Fruit fly (Drosophila melanogaster): ENCODE measurements around the gene CG18549.
A peak's percentile ranks its signal among the peaks of the same experiment; 100 is the strongest.

CG18549 gene

DNA sequence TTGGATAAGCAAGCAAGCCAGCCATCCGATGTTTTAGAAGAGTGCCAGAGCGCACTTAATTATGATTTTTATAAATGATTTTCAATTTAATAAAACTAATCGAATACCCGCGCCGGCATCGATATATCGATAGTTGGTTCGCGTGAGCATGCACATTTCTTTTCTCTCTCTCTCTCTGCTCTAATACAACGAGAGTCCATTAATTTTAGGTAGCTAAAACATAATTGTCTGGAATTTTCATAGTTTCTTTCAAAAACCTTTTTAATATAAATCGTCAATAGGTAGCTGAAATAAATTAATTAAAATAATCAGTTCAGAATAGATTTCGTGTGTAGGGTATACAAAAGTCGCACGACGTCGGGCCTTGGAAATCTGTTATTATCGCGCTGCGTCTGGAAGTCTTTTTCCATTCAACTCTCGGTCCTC, at the start of gene CG18549 (continued):
- TF ChIP-seq bsh (GFP tag; optimal IDR thresholded peaks at IDR 0.05) (peak; percentile 100), pb (GFP tag; optimal IDR thresholded peaks at IDR 0.05) (peak; percentile 98), vfl (GFP tag; optimal IDR thresholded peaks at IDR 0.05) (peak; percentile 99), pho (GFP tag; optimal IDR thresholded peaks at IDR 0.05) (peak; percentile 99), CG10147 (GFP tag; optimal IDR thresholded peaks at IDR 0.05) (peak; percentile 100), CG7928 (GFP tag; optimal IDR thresholded peaks at IDR 0.05) (peak; percentile 85), CG10267 (tag; optimal IDR thresholded peaks at IDR 0.05) (peak; percentile 100), CG6254 (GFP tag; optimal IDR thresholded peaks at IDR 0.05) (peak; percentile 98), CG6683 (GFP tag; optimal IDR thresholded peaks at IDR 0.05) (peak; percentile 99), fd64A (GFP tag; optimal IDR thresholded peaks at IDR 0.05) (peak; percentile 100), caup (GFP tag; optimal IDR thresholded peaks at IDR 0.05; ENCODE audit: severe bottlenecking) (peak; percentile 100), chm (GFP tag; IDR thresholded peaks at IDR 0.05) (peak; percentile 100), al (GFP tag; IDR thresholded peaks at IDR 0.05) (peak; percentile 99), CG12071 (GFP tag; optimal IDR thresholded peaks at IDR 0.05) (peak; percentile 99), ken (GFP tag; IDR thresholded peaks at IDR 0.05) (peak; percentile 100), hb (GFP tag; IDR thresholded peaks at IDR 0.05; ENCODE audit: partially characterized antibody) (peak; percentile 72; the same call in 2 of the 3 replicates), Blimp-1 (GFP tag; optimal IDR thresholded peaks at IDR 0.05) (peak; percentile 99), dan (GFP tag; IDR thresholded peaks at IDR 0.05) (peak; percentile 97), vnd (GFP tag; IDR thresholded peaks at IDR 0.05; ENCODE audit: partially characterized antibody) (peak; percentile 65), CG17328 (GFP tag; IDR thresholded peaks at IDR 0.05) (peak; percentile 100), CG15011 (GFP tag; optimal IDR thresholded peaks at IDR 0.05) (peak; percentile 99), CG5180 (GFP tag; optimal IDR thresholded peaks at IDR 0.05) (peak; percentile 95), zen (tag; optimal IDR thresholded peaks at IDR 0.05) (peak; percentile 100), HLHmδ (GFP tag; optimal IDR thresholded peaks at IDR 0.05) (no peak), CG13287 (GFP tag; IDR thresholded peaks at IDR 0.05; ENCODE audit: partially characterized antibody) (peak; percentile 88), CG10654 (GFP tag; optimal IDR thresholded peaks at IDR 0.05) (peak; percentile 100), Dp (GFP tag; optimal IDR thresholded peaks at IDR 0.05) (peak; percentile 96), Dad (GFP tag; optimal IDR thresholded peaks at IDR 0.05) (peak; percentile 99), NC2α (GFP tag; optimal IDR thresholded peaks at IDR 0.05) (peak; percentile 99), CG4730 (GFP tag; IDR thresholded peaks at IDR 0.05) (peak; percentile 100), slou (GFP tag; optimal IDR thresholded peaks at IDR 0.05) (peak; percentile 99), zf30C (GFP tag; optimal IDR thresholded peaks at IDR 0.05) (peak; percentile 65), TFAM (GFP tag; optimal IDR thresholded peaks at IDR 0.05) (peak; percentile 96), CG3847 (GFP tag; IDR thresholded peaks at IDR 0.05) (peak; percentile 100), kay (GFP tag; optimal IDR thresholded peaks at IDR 0.05) (peak; percentile 99), Six4 (GFP tag; optimal IDR thresholded peaks at IDR 0.05) (peak; percentile 99), ATbp (GFP tag; optimal IDR thresholded peaks at IDR 0.05) (peak; percentile 100), pum (GFP tag; optimal IDR thresholded peaks at IDR 0.05) (peak; percentile 99), Optix (GFP tag; IDR thresholded peaks at IDR 0.05) (peak; percentile 99), CG18764 (GFP tag; optimal IDR thresholded peaks at IDR 0.05) (peak; percentile 99), peb (GFP tag; IDR thresholded peaks at IDR 0.05) (peak; percentile 100), Elba2 (GFP tag; optimal IDR thresholded peaks at IDR 0.05) (peak; percentile 76), CG32532 (GFP tag; IDR thresholded peaks at IDR 0.05) (peak; percentile 100), B-H1 (GFP tag; IDR thresholded peaks at IDR 0.05) (peak; percentile 100), run (tag; optimal IDR thresholded peaks at IDR 0.05) (peak; percentile 100), Mrtf (GFP tag; IDR thresholded peaks at IDR 0.05) (peak; percentile 99), C15 (GFP tag; IDR thresholded peaks at IDR 0.05) (peak; percentile 99), CG8290 (GFP tag; optimal IDR thresholded peaks at IDR 0.05) (peak; percentile 99), CG8290 (tag; optimal IDR thresholded peaks at IDR 0.05) (peak; percentile 95 to 99), CG4424 (GFP tag; optimal IDR thresholded peaks at IDR 0.05) (peak; percentile 100), CG2199 (GFP tag; IDR thresholded peaks at IDR 0.05) (peak; percentile 100)

Data from whole organism, embryonic.